Worm (Caenorhabditis elegans) whole organism, late embryonic: ENCODE measurements around the gene F58G6.7.

ENCODE experiments used
- F13H6.1 ChIP-seq: sonication (generic microtip); optimal IDR thresholded peaks from 2 replicates; lab custom pipeline; 2016; ENCODE audit warnings: missing genetic modification characterization, missing compliant biosample characterization
- K02D7.2 ChIP-seq: sonication (generic microtip); optimal IDR thresholded peaks from 2 replicates; lab custom pipeline; 2017; ENCODE audit warnings: mild to moderate bottlenecking, missing genetic modification characterization, missing compliant biosample characterization
- ahr-1 ChIP-seq: sonication (generic microtip); optimal IDR thresholded peaks from 2 replicates; lab custom pipeline; 2016; ENCODE audit warnings: missing genetic modification characterization, missing compliant biosample characterization
- ama-1 ChIP-seq: fragments of 150-350 bp; optimal IDR thresholded peaks from 2 replicates; lab custom pipeline; 2014
- ceh-14 ChIP-seq: sonication (generic microtip); optimal IDR thresholded peaks from 2 replicates; lab custom pipeline; 2016; ENCODE audit warnings: missing genotype, missing genetic modification characterization, missing compliant biosample characterization
- ceh-18 ChIP-seq: sonication (generic microtip); optimal IDR thresholded peaks from 2 replicates; lab custom pipeline; 2016; ENCODE audit warnings: missing genetic modification characterization, missing compliant biosample characterization
- ceh-2 ChIP-seq: sonication (generic microtip); optimal IDR thresholded peaks from 2 replicates; lab custom pipeline; 2016; ENCODE audit warnings: missing genotype, missing genetic modification characterization, missing compliant biosample characterization
- ceh-22 ChIP-seq: sonication (generic microtip); optimal IDR thresholded peaks from 2 replicates; lab custom pipeline; 2017; ENCODE audit warnings: missing biosample characterization, missing genetic modification characterization
- ceh-6 ChIP-seq: fragments of 200-800 bp; sonication (Bioruptor generic); optimal IDR thresholded peaks from 2 replicates; lab custom pipeline; 2018; ENCODE audit warnings: mild to moderate bottlenecking, missing genetic modification characterization, missing compliant biosample characterization
- ceh-9 ChIP-seq: sonication (generic microtip); optimal IDR thresholded peaks from 2 replicates; lab custom pipeline; 2016; ENCODE audit warnings: mild to moderate bottlenecking, missing genetic modification characterization, inconsistent platforms, missing compliant biosample characterization
- che-1 ChIP-seq: sonication (generic microtip); optimal IDR thresholded peaks from 2 replicates; lab custom pipeline; 2016; ENCODE audit warnings: mild to moderate bottlenecking, missing genetic modification characterization, missing compliant biosample characterization
- dmd-4 ChIP-seq: sonication (generic microtip); optimal IDR thresholded peaks from 2 replicates; lab custom pipeline; 2016; ENCODE audit warnings: borderline replicate concordance, missing genetic modification characterization, missing compliant biosample characterization
- dve-1 ChIP-seq: sonication (generic microtip); optimal IDR thresholded peaks from 2 replicates; lab custom pipeline; 2017; ENCODE audit warnings: antibody characterized with exemption, mild to moderate bottlenecking, missing genetic modification characterization, missing compliant biosample characterization
- elt-2 ChIP-seq: sonication (generic microtip); optimal IDR thresholded peaks from 2 replicates; lab custom pipeline; 2016; ENCODE audit warnings: missing genetic modification reagents, missing genetic modification characterization, missing compliant biosample characterization
- eyg-1 ChIP-seq: sonication (generic microtip); optimal IDR thresholded peaks from 2 replicates; lab custom pipeline; 2016; ENCODE audit warnings: missing genotype, missing genetic modification characterization, missing compliant biosample characterization
- fax-1 ChIP-seq: sonication (generic microtip); optimal IDR thresholded peaks from 2 replicates; lab custom pipeline; 2016; ENCODE audit warnings: missing genotype, missing genetic modification characterization, missing compliant biosample characterization
- fkh-6 ChIP-seq: sonication (generic microtip); optimal IDR thresholded peaks from 2 replicates; lab custom pipeline; 2016; ENCODE audit warnings: missing genetic modification characterization, missing compliant biosample characterization
- gmeb-2 ChIP-seq: sonication (generic microtip); optimal IDR thresholded peaks from 2 replicates; lab custom pipeline; 2016; ENCODE audit warnings: missing genetic modification characterization, inconsistent platforms, missing compliant biosample characterization
- hlh-13 ChIP-seq: fragments of 200-800 bp; sonication (Bioruptor generic); optimal IDR thresholded peaks from 2 replicates; lab custom pipeline; 2018; ENCODE audit warnings: mild to moderate bottlenecking, missing genetic modification characterization, missing compliant biosample characterization
- hlh-15 ChIP-seq: sonication (generic microtip); optimal IDR thresholded peaks from 2 replicates; lab custom pipeline; 2016; ENCODE audit warnings: missing genetic modification characterization, missing compliant biosample characterization
- hlh-30 ChIP-seq: sonication (generic microtip); optimal IDR thresholded peaks from 2 replicates; lab custom pipeline; 2017; ENCODE audit warnings: antibody characterized with exemption, missing genetic modification characterization, missing compliant biosample characterization; ENCODE audit not compliant: insufficient read depth
- lim-6 ChIP-seq: sonication (generic microtip); optimal IDR thresholded peaks from 2 replicates; lab custom pipeline; 2016; ENCODE audit warnings: missing genetic modification characterization, missing compliant biosample characterization
- lin-11 ChIP-seq: fragments of 200-800 bp; sonication (Bioruptor generic); optimal IDR thresholded peaks from 2 replicates; lab custom pipeline; 2018; ENCODE audit warnings: mild to moderate bottlenecking, missing genetic modification characterization, missing compliant biosample characterization
- mec-3 ChIP-seq: sonication (generic microtip); optimal IDR thresholded peaks from 2 replicates; lab custom pipeline; 2016; ENCODE audit warnings: borderline replicate concordance, missing genetic modification characterization, missing compliant biosample characterization
- nhr-232 ChIP-seq: sonication (generic microtip); optimal IDR thresholded peaks from 2 replicates; lab custom pipeline; 2016; ENCODE audit warnings: missing genetic modification characterization, missing compliant biosample characterization
- npax-4 ChIP-seq: sonication (generic microtip); optimal IDR thresholded peaks from 2 replicates; lab custom pipeline; 2016; ENCODE audit warnings: missing genetic modification characterization, missing compliant biosample characterization
- pag-3 ChIP-seq: sonication (generic microtip); optimal IDR thresholded peaks from 2 replicates; lab custom pipeline; 2016; ENCODE audit warnings: missing compliant biosample characterization, missing genetic modification characterization, borderline replicate concordance
- pax-1 ChIP-seq: fragments of 150-350 bp; optimal IDR thresholded peaks from 2 replicates; lab custom pipeline; 2014; ENCODE audit warnings: missing biosample characterization, missing genetic modification characterization
- pha-2 ChIP-seq: sonication (generic microtip); optimal IDR thresholded peaks from 2 replicates; lab custom pipeline; 2017; ENCODE audit warnings: mild to moderate bottlenecking, missing genetic modification characterization, missing compliant biosample characterization
- ref-2 ChIP-seq: sonication (generic microtip); optimal IDR thresholded peaks from 2 replicates; lab custom pipeline; 2016; ENCODE audit warnings: missing genetic modification characterization, missing compliant biosample characterization
- rnt-1 ChIP-seq: sonication (generic microtip); optimal IDR thresholded peaks from 2 replicates; lab custom pipeline; 2016; ENCODE audit warnings: missing genetic modification characterization, missing compliant biosample characterization
- sox-4 ChIP-seq: sonication (generic microtip); optimal IDR thresholded peaks from 2 replicates; lab custom pipeline; 2017; ENCODE audit warnings: mild to moderate bottlenecking, missing genetic modification characterization, inconsistent platforms, missing compliant biosample characterization
- syd-9 ChIP-seq: sonication (generic microtip); optimal IDR thresholded peaks from 2 replicates; lab custom pipeline; 2016; ENCODE audit warnings: mild to moderate bottlenecking, missing genetic modification characterization, moderate library complexity, missing compliant biosample characterization
- tbx-2 ChIP-seq: sonication (generic microtip); optimal IDR thresholded peaks from 2 replicates; lab custom pipeline; 2016; ENCODE audit warnings: missing genetic modification characterization, missing compliant biosample characterization
- tbx-7 ChIP-seq: sonication (generic microtip); optimal IDR thresholded peaks from 2 replicates; lab custom pipeline; 2016; ENCODE audit warnings: missing genotype, missing genetic modification characterization, missing compliant biosample characterization
- ttx-3 ChIP-seq: sonication (generic microtip); optimal IDR thresholded peaks from 2 replicates; lab custom pipeline; 2016; ENCODE audit warnings: missing genetic modification reagents, missing genetic modification characterization, missing compliant biosample characterization
- unc-3 ChIP-seq, 2 experiments: fragments of 200-800 bp in 1 of 2; sonication (Bioruptor generic) in 1 of 2; sonication (generic microtip) in 1 of 2; conservative IDR thresholded peaks in 1 of 2; optimal IDR thresholded peaks in 1 of 2; 2 replicates each; pipeline versions ENCODE4 v1.3.6 to Lab custom; 2016 to 2022; ENCODE audit warnings: missing compliant biosample characterization in 2 of 2, missing genetic modification characterization in 2 of 2, missing genetic modification reagents in 1 of 2
- unc-42 ChIP-seq: sonication (generic microtip); optimal IDR thresholded peaks from 2 replicates; lab custom pipeline; 2016; ENCODE audit warnings: missing genotype, missing genetic modification characterization, missing compliant biosample characterization
- unc-86 ChIP-seq: sonication (generic microtip); optimal IDR thresholded peaks from 2 replicates; lab custom pipeline; 2016; ENCODE audit warnings: missing genetic modification characterization, missing compliant biosample characterization
- ztf-16 ChIP-seq: sonication (generic microtip); optimal IDR thresholded peaks from 2 replicates; lab custom pipeline; 2017; ENCODE audit warnings: missing genetic modification characterization, missing compliant biosample characterization

The F58G6.7 gene

DNA sequence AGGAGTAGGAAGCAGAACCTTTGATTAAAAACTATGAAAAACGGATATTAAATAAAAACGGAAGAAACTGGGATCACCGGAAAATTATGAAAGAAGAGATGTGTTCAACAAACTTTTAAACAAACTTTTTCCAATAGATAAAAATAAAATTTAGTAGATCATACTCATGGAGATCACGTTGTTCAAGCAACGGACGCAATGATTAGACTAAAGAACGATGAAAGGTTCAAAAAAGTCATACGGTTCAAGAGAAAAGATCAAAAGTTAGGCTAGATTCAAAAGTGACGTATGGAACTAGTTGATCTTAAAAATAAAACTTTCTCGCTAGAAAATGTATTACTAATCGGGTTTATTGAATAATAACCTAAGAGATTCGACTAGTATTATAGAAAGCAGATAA, 22.0 kb upstream of the F58G6.7 start:
- no peak for TF ChIP-seq ceh-22 (tag; lab: Kevin White, UChicago)
- TF ChIP-seq dve-1 (tag; lab: Kevin White, UChicago), result no peak

DNA sequence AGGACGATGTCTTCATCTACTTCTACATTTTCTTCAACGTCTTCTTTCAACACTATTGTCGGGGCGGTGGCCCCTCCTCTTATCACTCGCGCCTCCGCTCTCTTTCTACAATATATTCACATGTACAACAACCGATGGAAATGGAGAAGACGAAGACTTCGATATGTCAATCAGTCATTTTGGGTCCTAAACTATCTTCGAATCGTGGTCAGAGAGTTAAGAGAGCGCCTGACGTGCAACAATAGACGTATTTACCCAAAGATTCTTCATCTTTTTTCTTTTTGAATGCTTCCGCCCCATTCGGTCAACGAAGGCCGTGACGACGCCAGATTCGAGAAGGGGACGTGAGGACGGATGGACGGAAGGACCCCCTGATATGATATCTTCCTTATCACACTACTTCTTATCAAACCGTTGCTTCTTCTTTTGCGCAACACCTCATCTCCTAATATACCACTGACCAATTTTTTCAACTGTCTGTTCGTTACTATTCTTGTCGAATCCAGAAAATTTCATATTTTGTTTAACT, 21.1 kb upstream of the F58G6.7 start:
- TF ChIP-seq fax-1 (no peak), lin-11 (tag; lab: Kevin White, UChicago) (no peak), unc-42 (tag; lab: Kevin White, UChicago) (no peak), pag-3 (tag; lab: Kevin White, UChicago) (no peak), lim-6 (tag; lab: Kevin White, UChicago) (no peak), unc-86 (tag; lab: Kevin White, UChicago) (no peak), ttx-3 (tag; lab: Kevin White, UChicago) (no peak), sox-4 (tag; lab: Kevin White, UChicago) (no peak), rnt-1 (no peak), ceh-14 (no peak), dmd-4 (tag; lab: Kevin White, UChicago) (no peak), ceh-6 (GFP tag; lab: Kevin White, UChicago) (no peak), ceh-22 (tag; lab: Kevin White, UChicago) (no peak), mec-3 (tag; lab: Kevin White, UChicago) (no peak), ztf-16 (tag; lab: Kevin White, UChicago) (no peak), ceh-18 (no peak), ahr-1 (tag; lab: Kevin White, UChicago) (no peak), elt-2 (no peak), gmeb-2 (tag; lab: Kevin White, UChicago) (no peak), syd-9 (tag; lab: Kevin White, UChicago) (no peak)

DNA sequence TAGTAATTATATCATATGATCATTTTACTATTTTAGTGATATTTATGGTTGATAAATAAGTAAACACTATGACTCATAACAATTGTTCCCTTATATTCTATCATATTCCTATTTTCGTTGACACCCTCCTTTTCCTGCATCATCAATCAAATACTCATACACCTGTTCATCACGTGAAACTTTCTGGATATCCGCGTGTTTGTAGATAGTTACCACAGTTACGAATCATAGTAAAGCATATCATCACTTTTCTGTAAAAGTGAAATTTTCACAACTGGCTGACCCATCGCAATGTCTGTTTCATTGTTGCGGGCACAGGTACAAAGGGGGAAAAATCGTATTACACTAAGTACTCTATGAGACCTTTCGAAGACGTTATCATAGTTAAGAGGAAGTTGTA, 20.2 kb upstream of the F58G6.7 start:
- TF ChIP-seq lin-11 (tag; lab: Kevin White, UChicago), result no peak
- TF ChIP-seq che-1 (tag; lab: Kevin White, UChicago), result no peak
- no peak for TF ChIP-seq mec-3 (tag; lab: Kevin White, UChicago)
- no peak for TF ChIP-seq sox-4 (tag; lab: Kevin White, UChicago)
- no peak for TF ChIP-seq ttx-3 (tag; lab: Kevin White, UChicago)
- TF ChIP-seq dmd-4 (tag; lab: Kevin White, UChicago), result no peak
- TF ChIP-seq ama-1 (lab: Kevin White, UChicago), result no peak
- TF ChIP-seq K02D7.2, result no peak
- TF ChIP-seq ref-2 (tag; lab: Kevin White, UChicago), result no peak
- TF ChIP-seq npax-4, result no peak
- TF ChIP-seq unc-3 (GFP tag; conservative IDR thresholded peaks at IDR 0.05; lab: Robert Waterston, UW), result no peak
- TF ChIP-seq unc-3 (tag; optimal IDR thresholded peaks at IDR 0.05; lab: Kevin White, UChicago), result no peak

DNA sequence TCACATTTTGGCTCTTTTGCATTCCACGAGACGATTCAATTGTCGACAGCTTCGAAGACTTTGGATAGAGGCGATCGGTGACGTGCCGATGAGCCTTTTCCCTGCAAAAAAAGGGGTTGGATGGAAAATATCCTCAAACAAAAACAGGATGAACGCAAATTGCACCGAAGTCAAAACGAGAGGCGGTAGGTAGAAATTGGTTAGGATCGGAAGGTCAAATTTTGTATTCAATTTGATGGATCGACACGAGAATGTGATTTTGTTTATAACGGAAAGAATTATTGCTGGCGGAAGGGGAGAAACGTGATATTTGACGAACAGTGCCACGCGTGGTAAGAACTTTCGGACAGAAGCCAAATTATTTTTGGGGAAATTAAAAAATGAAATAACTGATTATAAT, 19.3 kb upstream of the F58G6.7 start, which contains the start of gene mca-1:
Gene mca-1, minus strand, starts transcription at position 101 of the 400 bp plus-strand sequence.
- no peak for TF ChIP-seq hlh-15 (tag; lab: Kevin White, UChicago)
- TF ChIP-seq eyg-1 (tag; lab: Kevin White, UChicago), result no peak
- TF ChIP-seq hlh-30 (tag; lab: Kevin White, UChicago), result no peak
- TF ChIP-seq ttx-3 (tag; lab: Kevin White, UChicago), result no peak
- no peak for TF ChIP-seq ceh-9 (tag; lab: Kevin White, UChicago)
- TF ChIP-seq nhr-232 (tag; lab: Kevin White, UChicago), result no peak
- TF ChIP-seq sox-4 (tag; lab: Kevin White, UChicago), result no peak
- TF ChIP-seq tbx-7 (tag; lab: Kevin White, UChicago), result no peak
- TF ChIP-seq hlh-13, result no peak
- TF ChIP-seq K02D7.2, result no peak
- no peak for TF ChIP-seq ceh-2 (tag; lab: Kevin White, UChicago)
- TF ChIP-seq tbx-2 (tag; lab: Kevin White, UChicago), result no peak
- no peak for TF ChIP-seq F13H6.1 (tag; lab: Kevin White, UChicago)
- no peak for TF ChIP-seq gmeb-2 (tag; lab: Kevin White, UChicago)
- no peak for TF ChIP-seq fax-1
- no peak for TF ChIP-seq ahr-1 (tag; lab: Kevin White, UChicago)
- no peak for TF ChIP-seq pax-1 (tag; lab: Kevin White, UChicago)
- no peak for TF ChIP-seq pha-2
- TF ChIP-seq ceh-18, result no peak
- TF ChIP-seq fkh-6, result no peak
